Fruit fly (Drosophila melanogaster): Measurements from ENCODE around the gene CG46460.

CG46460 gene

DNA sequence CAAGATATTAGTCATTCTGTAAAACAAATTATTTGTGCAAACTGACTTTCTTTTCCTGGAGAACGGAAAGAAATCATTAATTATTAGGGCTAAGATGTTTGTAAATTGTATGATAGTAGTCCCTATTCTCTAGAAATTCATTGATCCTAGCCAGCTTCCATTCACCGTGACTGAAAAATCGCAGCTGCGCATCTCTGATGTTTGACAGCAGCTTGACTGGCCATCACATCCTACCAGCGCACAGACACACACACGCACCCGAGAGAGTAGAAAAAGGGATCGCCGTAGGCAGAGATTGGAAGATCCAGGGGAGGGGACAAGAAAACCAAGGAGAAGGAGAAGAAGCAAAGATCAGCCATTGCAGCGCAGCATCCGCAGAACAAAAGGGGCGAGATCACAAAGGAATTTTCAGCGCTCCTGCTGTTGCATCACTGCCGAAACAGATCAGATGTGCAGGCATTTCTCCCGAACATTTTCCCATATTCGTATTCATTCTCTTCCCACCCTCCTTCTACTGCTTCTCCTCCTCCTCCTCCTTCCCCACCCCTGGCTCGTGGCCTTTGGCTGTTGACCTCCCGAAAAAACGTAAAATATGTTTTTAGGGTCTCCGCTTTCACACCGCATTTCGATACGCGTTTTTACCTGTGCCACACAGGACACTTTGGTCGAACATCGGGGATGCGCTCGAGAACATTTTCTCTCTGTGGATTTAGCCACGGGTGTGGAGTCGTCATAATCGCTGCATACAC lies 25.9 kb upstream of the CG46460 start (continued):
- TF ChIP-seq CG8119 (GFP tag; IDR thresholded peaks at IDR 0.05) (no peak), ss (GFP tag; optimal IDR thresholded peaks at IDR 0.05) (peak in 1 of 2 experiments; percentile 6), dsx (GFP tag; optimal IDR thresholded peaks at IDR 0.05; ENCODE audit: poor library complexity, severe bottlenecking) (no peak), Lpt (GFP tag; optimal IDR thresholded peaks at IDR 0.05) (no peak), CG11762 (GFP tag; optimal IDR thresholded peaks at IDR 0.05; ENCODE audit: insufficient read depth) (no peak), Ets21C (GFP tag; optimal IDR thresholded peaks at IDR 0.05) (peak; percentile 9), CG8319 (GFP tag; optimal IDR thresholded peaks at IDR 0.05) (peak; percentile 21), eg (GFP tag; IDR thresholded peaks at IDR 0.05) (no peak), Smox (GFP tag; optimal IDR thresholded peaks at IDR 0.05) (no peak), Met (GFP tag; optimal IDR thresholded peaks at IDR 0.05) (no peak), Eip93F (GFP tag; optimal IDR thresholded peaks at IDR 0.05) (no peak), Sox15 (GFP tag; optimal IDR thresholded peaks at IDR 0.05) (no peak), Hr39 (GFP tag; optimal IDR thresholded peaks at IDR 0.05) (peak; percentile 23), cyc (GFP tag; optimal IDR thresholded peaks at IDR 0.05) (no peak), fkh (GFP tag; optimal IDR thresholded peaks at IDR 0.05) (no peak), Hr38 (GFP tag; optimal IDR thresholded peaks at IDR 0.05) (no peak), CG6163 (GFP tag; IDR thresholded peaks at IDR 0.05) (peak; percentile 33; the same call in 1 of the 3 replicates), acj6 (GFP tag; optimal IDR thresholded peaks at IDR 0.05) (peak; percentile 9), pdm3 (GFP tag; optimal IDR thresholded peaks at IDR 0.05) (no peak), CG7368 (GFP tag; optimal IDR thresholded peaks at IDR 0.05) (no peak), CG10631 (GFP tag; optimal IDR thresholded peaks at IDR 0.05) (peak; percentile 30), CG11902 (GFP tag; optimal IDR thresholded peaks at IDR 0.05) (no peak), CG15336 (GFP tag; IDR thresholded peaks at IDR 0.05) (no peak), Hr4 (GFP tag; optimal IDR thresholded peaks at IDR 0.05) (no peak), fd85E (GFP tag; optimal IDR thresholded peaks at IDR 0.05) (no peak), CG3032 (tag; optimal IDR thresholded peaks at IDR 0.05) (no peak), svp (GFP tag) (peak; percentile 95), Gug (GFP tag; IDR thresholded peaks at IDR 0.05) (no peak), esn (GFP tag; optimal IDR thresholded peaks at IDR 0.05) (no peak)

DNA sequence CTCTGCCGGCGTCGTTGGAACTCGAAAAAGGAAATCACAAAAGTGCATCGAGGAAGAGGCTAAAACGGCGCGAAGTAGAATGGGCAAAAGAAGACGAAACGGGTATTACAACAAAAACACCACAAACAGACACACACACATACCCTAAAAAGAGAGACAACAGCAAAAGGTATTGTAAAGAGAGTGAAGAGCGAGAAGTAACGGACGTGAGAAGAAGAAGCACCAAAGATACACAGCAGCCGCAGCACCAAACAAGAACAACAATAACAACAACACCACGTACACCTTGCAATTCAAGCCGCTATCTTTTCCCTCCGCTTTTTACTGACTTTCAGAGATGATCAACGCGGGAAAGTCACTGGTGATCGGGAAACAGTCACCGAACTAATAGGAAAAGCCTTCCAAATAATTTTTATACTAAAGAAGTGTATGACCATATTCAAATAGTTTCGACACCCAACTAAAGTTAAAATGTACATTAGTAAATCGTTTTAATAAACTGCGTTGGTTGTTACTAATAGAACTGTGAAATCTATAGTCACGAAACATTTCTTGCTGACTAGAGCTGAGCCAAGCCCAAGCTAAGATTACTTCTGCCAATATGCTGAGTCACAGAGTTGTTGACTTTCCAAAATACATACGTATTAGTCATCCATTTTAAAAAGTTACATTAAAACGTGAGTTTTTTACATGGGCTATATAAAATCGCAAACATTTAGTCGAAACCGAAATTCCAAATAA lies 25.2 kb upstream of the CG46460 start:
- TF ChIP-seq fd85E (GFP tag; optimal IDR thresholded peaks at IDR 0.05) (no peak), esn (GFP tag; optimal IDR thresholded peaks at IDR 0.05) (peak; percentile 33), spab (GFP tag; optimal IDR thresholded peaks at IDR 0.05) (no peak), Smox (GFP tag; optimal IDR thresholded peaks at IDR 0.05) (no peak), ss (GFP tag; optimal IDR thresholded peaks at IDR 0.05) (no peak), CG10669 (GFP tag; optimal IDR thresholded peaks at IDR 0.05) (no peak), Ets21C (GFP tag; optimal IDR thresholded peaks at IDR 0.05) (no peak), CG3032 (tag; optimal IDR thresholded peaks at IDR 0.05) (no peak), Eip75B (GFP tag; optimal IDR thresholded peaks at IDR 0.05) (no peak), fkh (GFP tag; optimal IDR thresholded peaks at IDR 0.05) (no peak), OdsH (GFP tag; optimal IDR thresholded peaks at IDR 0.05) (no peak), CG4318 (GFP tag; optimal IDR thresholded peaks at IDR 0.05) (no peak), CG32006 (GFP tag; optimal IDR thresholded peaks at IDR 0.05) (no peak), lz (GFP tag; optimal IDR thresholded peaks at IDR 0.05) (no peak), fd59A (GFP tag; optimal IDR thresholded peaks at IDR 0.05) (no peak), CG6163 (GFP tag; IDR thresholded peaks at IDR 0.05) (peak; percentile 53), CG8319 (GFP tag; optimal IDR thresholded peaks at IDR 0.05) (no peak), Hr38 (GFP tag; optimal IDR thresholded peaks at IDR 0.05) (no peak), CG9139 (GFP tag; optimal IDR thresholded peaks at IDR 0.05) (no peak), dsx (GFP tag; optimal IDR thresholded peaks at IDR 0.05; ENCODE audit: poor library complexity, severe bottlenecking) (peak; percentile 25)
